Worm (Caenorhabditis elegans): Measurements from ENCODE around the gene R10E4.3.

- TF ChIP-seq him-1 (tag; optimal IDR thresholded peaks at IDR 0.05) (no peak), W03F9.2 (tag; optimal IDR thresholded peaks at IDR 0.05) (no peak), dao-5 (tag; optimal IDR thresholded peaks at IDR 0.05) (no peak)
Measured at ce11 chrIII:4309303-4309702, 22.0 kb upstream of the R10E4.3 start.

Data from whole organism, L4/young adult.